Worm (Caenorhabditis elegans): Measurements from ENCODE around the gene B0035.21.

B0035.21 gene

ce11 chrIV:11348822-11349221, 21.8 kb downstream of the B0035.21 start:
- TF ChIP-seq athp-1 (tag; optimal IDR thresholded peaks at IDR 0.05), result no peak
- TF ChIP-seq bed-1 (GFP tag; IDR thresholded peaks at IDR 0.05), result no peak
- TF ChIP-seq atf-7 (tag; optimal IDR thresholded peaks at IDR 0.05), result no peak
- TF ChIP-seq unc-62 (GFP tag; optimal IDR thresholded peaks at IDR 0.05), result no peak

- TF ChIP-seq mel-28 (tag; optimal IDR thresholded peaks at IDR 0.05; ENCODE audit: borderline replicate concordance) (no peak), nhr-90 (tag; optimal IDR thresholded peaks at IDR 0.05) (no peak), snpc-4 (GFP tag; optimal IDR thresholded peaks at IDR 0.05) (no peak), snpc-4 (tag; optimal IDR thresholded peaks at IDR 0.05) (no peak), ets-4 (GFP tag; optimal IDR thresholded peaks at IDR 0.05) (no peak), let-607 (tag; optimal IDR thresholded peaks at IDR 0.05) (no peak), B0019.2 (GFP tag; conservative IDR thresholded peaks at IDR 0.05) (no peak), rcor-1 (GFP tag; IDR thresholded peaks at IDR 0.05) (no peak), let-526 (GFP tag; IDR thresholded peaks at IDR 0.05) (no peak), egl-44 (GFP tag; IDR thresholded peaks at IDR 0.05) (no peak), zim-3 (tag; optimal IDR thresholded peaks at IDR 0.05) (no peak), sea-2 (GFP tag; IDR thresholded peaks at IDR 0.05) (no peak), Y67H2A.10 (GFP tag; conservative IDR thresholded peaks at IDR 0.05) (no peak), F33H1.4 (GFP tag; IDR thresholded peaks at IDR 0.05) (no peak), bed-1 (GFP tag; IDR thresholded peaks at IDR 0.05) (no peak), ama-1 (optimal IDR thresholded peaks at IDR 0.05) (no peak), ama-1 (GFP tag; optimal IDR thresholded peaks at IDR 0.05) (no peak), nhr-179 (tag; optimal IDR thresholded peaks at IDR 0.05) (no peak), ztf-6 (GFP tag; IDR thresholded peaks at IDR 0.05) (no peak), Y53F4B.3 (GFP tag; IDR thresholded peaks at IDR 0.05) (no peak), hmg-20 (GFP tag; IDR thresholded peaks at IDR 0.05) (no peak)
Measured at ce11 chrIV:11349747-11350146, 22.7 kb downstream of the B0035.21 start.

ce11 chrIV:11350809-11351208, 23.7 kb downstream of the B0035.21 start:
- TF ChIP-seq rpc-1 (optimal IDR thresholded peaks at IDR 0.05), result no peak
- no peak for TF ChIP-seq rpc-1 (tag; optimal IDR thresholded peaks at IDR 0.05)
- TF ChIP-seq dpl-1 (GFP tag; optimal IDR thresholded peaks at IDR 0.05), result no peak
- TF ChIP-seq ekl-4 (GFP tag; IDR thresholded peaks at IDR 0.05), result no peak
- no peak for TF ChIP-seq mxl-1 (tag; optimal IDR thresholded peaks at IDR 0.05)
- no peak for TF ChIP-seq attf-3 (GFP tag; conservative IDR thresholded peaks at IDR 0.05)
- no peak for TF ChIP-seq B0019.2 (GFP tag; conservative IDR thresholded peaks at IDR 0.05)
- no peak for TF ChIP-seq F55B11.4 (tag; optimal IDR thresholded peaks at IDR 0.05; ENCODE audit: borderline replicate concordance, insufficient read depth)
- no peak for TF ChIP-seq T26A5.8 (tag; optimal IDR thresholded peaks at IDR 0.05)
- no peak for TF ChIP-seq Y79H2A.3 (GFP tag; conservative IDR thresholded peaks at IDR 0.05)

DNA sequence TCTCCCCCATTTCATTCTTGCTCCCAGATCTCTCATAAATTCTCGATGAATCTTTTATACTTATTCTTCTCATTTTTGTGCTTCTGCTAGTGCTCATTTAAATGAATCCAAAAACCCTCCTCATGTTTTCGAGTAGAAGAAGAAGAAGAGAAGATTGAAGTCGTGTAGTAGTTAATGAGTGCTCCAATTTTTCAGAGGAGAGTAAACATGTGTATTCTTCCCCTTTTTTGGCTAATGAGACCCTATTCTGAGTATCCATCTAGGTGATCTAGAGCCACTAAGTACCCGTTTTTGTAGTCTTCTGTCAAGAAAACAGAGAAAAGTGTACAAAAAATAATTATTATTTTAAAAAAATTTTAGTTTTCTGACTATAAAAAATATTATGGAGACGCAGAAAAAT, 24.5 kb downstream of the B0035.21 start:
- TF ChIP-seq nfya-1 (tag; optimal IDR thresholded peaks at IDR 0.05; ENCODE audit: borderline replicate concordance, insufficient read depth) (no peak), rcor-1 (GFP tag; IDR thresholded peaks at IDR 0.05) (no peak), ztf-28 (GFP tag; IDR thresholded peaks at IDR 0.05) (no peak), snpc-1.1 (tag; optimal IDR thresholded peaks at IDR 0.05; ENCODE audit: insufficient read depth) (no peak), Y53F4B.3 (GFP tag; IDR thresholded peaks at IDR 0.05) (no peak), F10E7.11 (tag; optimal IDR thresholded peaks at IDR 0.05) (no peak), Y53G8AR.9 (GFP tag; conservative IDR thresholded peaks at IDR 0.05) (no peak), zim-3 (tag; optimal IDR thresholded peaks at IDR 0.05) (no peak), tbx-9 (tag; optimal IDR thresholded peaks at IDR 0.05; ENCODE audit: borderline replicate concordance) (no peak), attf-3 (GFP tag; conservative IDR thresholded peaks at IDR 0.05) (no peak), Y79H2A.3 (GFP tag; conservative IDR thresholded peaks at IDR 0.05) (no peak), hmg-1.2 (GFP tag; IDR thresholded peaks at IDR 0.05) (no peak), lin-35 (GFP tag; optimal IDR thresholded peaks at IDR 0.05) (no peak), K11D2.4 (GFP tag; IDR thresholded peaks at IDR 0.05) (no peak), madf-3 (GFP tag; IDR thresholded peaks at IDR 0.05) (no peak)

Data from whole organism, young adult.